Fruit fly (Drosophila melanogaster): ENCODE results near the gene CG3764.
A peak's percentile ranks its signal among the peaks of the same experiment; 100 is the strongest.

DNA sequence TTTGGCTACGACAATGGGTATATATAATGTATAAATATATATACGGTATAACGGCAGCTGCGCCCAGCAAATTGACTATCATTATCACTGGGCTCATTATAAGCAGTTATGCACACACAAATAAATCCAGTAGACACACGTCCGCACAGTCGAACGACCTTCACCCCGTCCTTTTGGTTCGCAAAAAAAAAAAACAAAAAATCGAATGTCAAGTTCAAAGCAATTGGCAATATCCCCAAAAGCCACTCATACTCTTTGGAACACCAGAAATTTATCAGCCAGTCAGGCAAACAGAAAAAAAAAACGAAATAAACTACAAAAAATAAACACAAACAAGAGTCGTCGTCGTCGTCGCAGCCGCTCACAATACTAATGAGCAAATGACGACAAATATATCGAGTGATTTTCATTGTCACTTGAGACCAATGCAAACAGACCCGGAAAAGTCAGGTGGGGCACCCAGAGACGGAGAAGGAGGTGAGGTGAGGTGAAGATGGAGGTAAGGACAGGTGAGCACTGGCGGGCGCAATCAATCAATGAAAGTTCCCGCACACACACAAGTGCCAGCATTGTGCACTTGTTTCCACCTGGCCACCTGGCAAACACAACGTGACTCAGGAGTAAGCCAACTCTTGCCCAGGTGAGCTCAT, 7.5 kb downstream of the CG3764 start:
- TF ChIP-seq ovo (GFP tag; optimal IDR thresholded peaks at IDR 0.05) (no peak), CG7045 (GFP tag; optimal IDR thresholded peaks at IDR 0.05) (no peak), CG14711 (tag; optimal IDR thresholded peaks at IDR 0.05) (no peak), cic (GFP tag; optimal IDR thresholded peaks at IDR 0.05) (peak; percentile 87), CG1620 (GFP tag; optimal IDR thresholded peaks at IDR 0.05) (no peak), kay (GFP tag; ENCODE audit: borderline replicate concordance) (peak; percentile 67), CG11617 (GFP tag; optimal IDR thresholded peaks at IDR 0.05) (no peak), CG12768 (GFP tag; optimal IDR thresholded peaks at IDR 0.05) (no peak), Crg-1 (GFP tag; optimal IDR thresholded peaks at IDR 0.05) (no peak), pad (GFP tag; optimal IDR thresholded peaks at IDR 0.05) (no peak), bab1 (GFP tag; optimal IDR thresholded peaks at IDR 0.05) (no peak), toe (GFP tag; optimal IDR thresholded peaks at IDR 0.05) (no peak)
